Worm (Caenorhabditis elegans): ENCODE data around the gene C44C10.10.

DNA sequence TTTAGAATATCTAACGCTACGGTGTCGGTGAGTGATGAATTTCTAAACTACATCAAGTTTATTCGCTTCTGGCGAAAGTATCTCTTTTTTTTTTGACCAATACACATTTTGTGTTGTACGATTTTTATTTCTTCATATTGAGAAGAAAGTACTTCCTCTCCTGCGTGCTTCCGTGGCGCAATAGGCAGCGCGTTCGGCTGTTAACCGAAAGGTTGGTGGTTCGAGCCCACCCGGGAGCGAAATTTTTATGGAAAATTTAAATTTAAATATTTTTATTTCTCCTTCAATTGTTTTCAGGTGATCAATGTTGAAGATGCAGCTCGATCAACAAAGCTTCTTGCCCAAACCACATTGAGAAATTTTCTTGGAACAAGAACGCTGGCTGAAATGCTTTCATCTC is 44.6 kb upstream of the C44C10.10 start:
- TF ChIP-seq lsy-2 (tag; optimal IDR thresholded peaks at IDR 0.05): no peak
- no peak for TF ChIP-seq egl-27 (tag; optimal IDR thresholded peaks at IDR 0.05)
- TF ChIP-seq aly-2 (tag; optimal IDR thresholded peaks at IDR 0.05): no peak
- no peak for TF ChIP-seq dmd-4 (tag; optimal IDR thresholded peaks at IDR 0.05)
- TF ChIP-seq ceh-82 (tag; optimal IDR thresholded peaks at IDR 0.05): no peak
- TF ChIP-seq nhr-77 (tag; optimal IDR thresholded peaks at IDR 0.05): no peak
- TF ChIP-seq sem-4 (tag; optimal IDR thresholded peaks at IDR 0.05): no peak
- TF ChIP-seq unc-62 (GFP tag; optimal IDR thresholded peaks at IDR 0.05): no peak
- no peak for TF ChIP-seq mab-5 (tag; optimal IDR thresholded peaks at IDR 0.05)
- TF ChIP-seq lin-39 (tag; optimal IDR thresholded peaks at IDR 0.05): no peak
- TF ChIP-seq nhr-237 (tag; optimal IDR thresholded peaks at IDR 0.05): no peak
- TF ChIP-seq ZK546.5 (tag; optimal IDR thresholded peaks at IDR 0.05): no peak
- no peak for TF ChIP-seq snpc-4 (tag; optimal IDR thresholded peaks at IDR 0.05)
